Fruit fly (Drosophila melanogaster) whole organism, embryonic: ENCODE measurements around the gene CG7611.
A peak's percentile ranks its signal among the peaks of the same experiment; 100 is the strongest.

Experiments used
- ATbp ChIP-seq: fragments of 200-800 bp; sonication (Bioruptor generic); optimal IDR thresholded peaks from 2 replicates; lab custom pipeline; 2017; ENCODE audit warnings: missing biosample characterization, mild to moderate bottlenecking, missing genetic modification characterization, missing genetic modification reagents
- Antp ChIP-seq: fragments of 200-800 bp; sonication (Bioruptor generic); optimal IDR thresholded peaks from 3 replicates; lab custom pipeline; 2016; ENCODE audit warnings: missing biosample characterization, missing genetic modification characterization
- Atf3 ChIP-seq: fragments of 200-800 bp; sonication (Bioruptor generic); optimal IDR thresholded peaks from 3 replicates; lab custom pipeline; 2016; ENCODE audit warnings: missing biosample characterization, missing genetic modification characterization
- CG11085 ChIP-seq: fragments of 200-800 bp; sonication (Bioruptor generic); IDR thresholded peaks from 2 replicates; pipeline ENCODE4 v1.3.6; 2022; ENCODE audit warnings: missing biosample characterization, missing genetic modification characterization
- CG13775 ChIP-seq: fragments of 200-800 bp; sonication (Bioruptor generic); optimal IDR thresholded peaks from 3 replicates; lab custom pipeline; 2017; ENCODE audit warnings: missing biosample characterization, mild to moderate bottlenecking, missing genetic modification characterization
- CG15696 ChIP-seq: fragments of 200-800 bp; sonication (Bioruptor generic); optimal IDR thresholded peaks from 2 replicates; lab custom pipeline; 2019; ENCODE audit warnings: missing biosample characterization, mild to moderate bottlenecking, missing genetic modification characterization, moderate library complexity
- CG17802 ChIP-seq: fragments of 200-800 bp; sonication (Bioruptor generic); optimal IDR thresholded peaks from 2 replicates; lab custom pipeline; 2018; ENCODE audit warnings: missing biosample characterization, mild to moderate bottlenecking, missing genetic modification characterization, moderate library complexity
- CG2129 ChIP-seq: fragments of 200-800 bp; sonication (Bioruptor generic); IDR thresholded peaks from 2 replicates; pipeline ENCODE4 v1.3.6; 2022; ENCODE audit warnings: missing biosample characterization, missing genetic modification characterization; ENCODE audit not compliant: partially characterized antibody
- CG30020 ChIP-seq: fragments of 200-800 bp; optimal IDR thresholded peaks from 2 replicates; lab custom pipeline; 2019; ENCODE audit warnings: missing biosample characterization, mild to moderate bottlenecking, missing genetic modification characterization, moderate library complexity
- CG31224 ChIP-seq: fragments of 200-800 bp; sonication (Bioruptor generic); IDR thresholded peaks from 2 replicates; pipeline ENCODE4 v1.3.6; 2022; ENCODE audit warnings: missing biosample characterization, missing genetic modification characterization
- CG32532 ChIP-seq: fragments of 200-800 bp; sonication (Bioruptor generic); IDR thresholded peaks from 2 replicates; pipeline ENCODE4 v1.3.6; 2022; ENCODE audit warnings: missing biosample characterization, missing genetic modification characterization
- CG3407 ChIP-seq: fragments of 200-800 bp; sonication (Bioruptor generic); optimal IDR thresholded peaks from 2 replicates; lab custom pipeline; 2018; ENCODE audit warnings: missing biosample characterization, mild to moderate bottlenecking, missing genetic modification characterization
- CG34376 ChIP-seq: fragments of 200-800 bp; sonication (Bioruptor generic); optimal IDR thresholded peaks from 2 replicates; lab custom pipeline; 2018; ENCODE audit warnings: missing biosample characterization, mild to moderate bottlenecking, missing genetic modification characterization
- CG4854 ChIP-seq: fragments of 200-800 bp; sonication (Bioruptor generic); optimal IDR thresholded peaks from 2 replicates; lab custom pipeline; 2016; ENCODE audit warnings: missing biosample characterization, missing genetic modification characterization, inconsistent platforms
- CG7357 ChIP-seq: fragments of 200-800 bp; sonication (Bioruptor generic); IDR thresholded peaks from 3 replicates; pipeline ENCODE4 v1.3.6; 2022; ENCODE audit warnings: missing biosample characterization, missing genetic modification characterization
- CHES-1-like ChIP-seq: fragments of 200-800 bp; sonication (Bioruptor generic); optimal IDR thresholded peaks from 2 replicates; lab custom pipeline; 2016; ENCODE audit warnings: missing biosample characterization, missing genetic modification characterization
- CTCF ChIP-seq: fragments of 200-800 bp; sonication (Bioruptor generic); optimal IDR thresholded peaks from 2 replicates; lab custom pipeline; 2017; ENCODE audit warnings: missing biosample characterization, mild to moderate bottlenecking, missing genetic modification characterization, moderate library complexity
- Dfd ChIP-seq, 2 experiments: fragments of >200 bp; optimal IDR thresholded peaks; 2 replicates each; lab custom pipeline; 2017; ENCODE audit warnings: missing biosample characterization in 2 of 2, missing genetic modification characterization in 2 of 2
- Dip2 ChIP-seq: fragments of 200-800 bp; sonication (Bioruptor generic); IDR thresholded peaks from 2 replicates; pipeline ENCODE4 v1.3.6; 2022; ENCODE audit warnings: missing biosample characterization, missing genetic modification characterization
- Dp ChIP-seq: fragments of 200-800 bp; sonication (Bioruptor generic); optimal IDR thresholded peaks from 2 replicates; lab custom pipeline; 2018; ENCODE audit warnings: missing biosample characterization, mild to moderate bottlenecking, missing genetic modification characterization, moderate library complexity
- Gug ChIP-seq: fragments of 200-800 bp; sonication (Bioruptor generic); IDR thresholded peaks from 4 replicates; pipeline ENCODE4 v1.3.6; 2022; ENCODE audit warnings: missing biosample characterization, missing genetic modification characterization
- H15 ChIP-seq: fragments of 200-800 bp; sonication (Bioruptor generic); IDR thresholded peaks from 3 replicates; pipeline ENCODE4 v1.3.6; 2022; ENCODE audit warnings: missing biosample characterization, missing genetic modification characterization
- Hr78 ChIP-seq, 2 experiments: fragments of 200-800 bp in 1 of 2; fragments of >200 bp in 1 of 2; sonication (Bioruptor generic) in 1 of 2; optimal IDR thresholded peaks; 2 replicates each; lab custom pipeline; 2017 to 2019; ENCODE audit warnings: missing biosample characterization in 2 of 2, missing genetic modification characterization in 2 of 2, mild to moderate bottlenecking in 1 of 2, moderate library complexity in 1 of 2
- MESR4 ChIP-seq: fragments of 200-800 bp; sonication (Bioruptor generic); optimal IDR thresholded peaks from 2 replicates; lab custom pipeline; 2018; ENCODE audit warnings: missing biosample characterization, mild to moderate bottlenecking, missing genetic modification characterization, moderate library complexity
- MTF-1 ChIP-seq: fragments of 200-800 bp; sonication (Bioruptor generic); optimal IDR thresholded peaks from 2 replicates; lab custom pipeline; 2018; ENCODE audit warnings: missing biosample characterization, mild to moderate bottlenecking, missing genetic modification characterization, borderline replicate concordance
- Nf-YA ChIP-seq: fragments of 200-800 bp; sonication (Bioruptor generic); IDR thresholded peaks from 2 replicates; pipeline ENCODE4 v1.3.6; 2022; ENCODE audit warnings: missing biosample characterization, missing genetic modification characterization
- Nf-YB ChIP-seq: fragments of 200-800 bp; sonication (Bioruptor generic); optimal IDR thresholded peaks from 3 replicates; lab custom pipeline; 2019; ENCODE audit warnings: missing biosample characterization, mild to moderate bottlenecking, missing genetic modification characterization, moderate library complexity
- Sin3A ChIP-seq: fragments of >200 bp; optimal IDR thresholded peaks from 2 replicates; lab custom pipeline; 2018
- Stat92E ChIP-seq, 3 experiments: fragments of >200 bp in 2 of 3; fragments of 200-800 bp in 1 of 3; sonication (Bioruptor generic) in 1 of 3; optimal IDR thresholded peaks; 2 replicates each; lab custom pipeline; 2017 to 2019; ENCODE audit warnings: missing biosample characterization in 3 of 3, missing genetic modification characterization in 3 of 3, mild to moderate bottlenecking in 1 of 3, moderate library complexity in 1 of 3
- Vsx1 ChIP-seq: fragments of 200-800 bp; sonication (Bioruptor generic); optimal IDR thresholded peaks from 2 replicates; lab custom pipeline; 2017; ENCODE audit warnings: missing biosample characterization, mild to moderate bottlenecking, missing genetic modification characterization, missing genetic modification reagents
- cato ChIP-seq: fragments of 200-800 bp; sonication (Bioruptor generic); optimal IDR thresholded peaks from 2 replicates; lab custom pipeline; 2016; ENCODE audit warnings: missing biosample characterization, missing genetic modification characterization, borderline replicate concordance
- cg ChIP-seq: fragments of 200-800 bp; sonication (Bioruptor generic); optimal IDR thresholded peaks from 3 replicates; lab custom pipeline; 2019; ENCODE audit warnings: missing biosample characterization, mild to moderate bottlenecking, missing genetic modification characterization, moderate library complexity
- crc ChIP-seq: fragments of 200-800 bp; sonication (Bioruptor generic); optimal IDR thresholded peaks from 2 replicates; lab custom pipeline; 2016; ENCODE audit warnings: missing biosample characterization, missing genetic modification characterization
- disco-r ChIP-seq: fragments of 200-800 bp; sonication (Bioruptor generic); optimal IDR thresholded peaks from 2 replicates; lab custom pipeline; 2016; ENCODE audit warnings: missing biosample characterization, missing genetic modification characterization
- esg ChIP-seq: fragments of 200-800 bp; sonication (Bioruptor generic); conservative IDR thresholded peaks from 2 replicates; pipeline ENCODE4 v1.3.6; 2022; ENCODE audit warnings: missing biosample characterization, missing genetic modification characterization
- gcm ChIP-seq: fragments of 200-800 bp; sonication (Bioruptor generic); optimal IDR thresholded peaks from 2 replicates; lab custom pipeline; 2019; ENCODE audit warnings: missing biosample characterization, mild to moderate bottlenecking, missing genetic modification characterization, moderate library complexity
- hkb ChIP-seq, 2 experiments: fragments of 200-800 bp in 1 of 2; fragments of >200 bp in 1 of 2; sonication (Bioruptor generic) in 1 of 2; IDR thresholded peaks in 1 of 2; optimal IDR thresholded peaks in 1 of 2; 2 replicates each; pipeline versions ENCODE4 v1.3.6 to Lab custom; 2017 to 2022; ENCODE audit warnings: missing biosample characterization in 1 of 2, missing genetic modification characterization in 1 of 2
- inv ChIP-seq: fragments of 200-800 bp; sonication (Bioruptor generic); IDR thresholded peaks from 2 replicates; pipeline ENCODE4 v1.3.6; 2022; ENCODE audit warnings: missing biosample characterization, missing genetic modification characterization; ENCODE audit not compliant: partially characterized antibody
- lilli ChIP-seq: fragments of 200-800 bp; sonication (Bioruptor generic); optimal IDR thresholded peaks from 3 replicates; lab custom pipeline; 2016; ENCODE audit warnings: missing biosample characterization, missing genetic modification characterization
- mirr ChIP-seq: fragments of 200-800 bp; sonication (Bioruptor generic); optimal IDR thresholded peaks from 3 replicates; lab custom pipeline; 2018; ENCODE audit warnings: missing biosample characterization, mild to moderate bottlenecking, missing genetic modification characterization
- nerfin-1 ChIP-seq: fragments of 200-800 bp; sonication (Bioruptor generic); optimal IDR thresholded peaks from 3 replicates; lab custom pipeline; 2019; ENCODE audit warnings: missing biosample characterization, mild to moderate bottlenecking, missing genetic modification characterization, moderate library complexity
- peb ChIP-seq: fragments of 200-800 bp; sonication (Bioruptor generic); IDR thresholded peaks from 2 replicates; pipeline ENCODE4 v1.3.6; 2022; ENCODE audit warnings: missing biosample characterization, missing genetic modification characterization
- prd ChIP-seq, 3 experiments: fragments of >200 bp in 2 of 3; fragments of 200-800 bp in 1 of 3; sonication (Bioruptor generic) in 1 of 3; optimal IDR thresholded peaks in 2 of 3; IDR thresholded peaks in 1 of 3; 2 replicates in 2 of 3; 3 replicates in 1 of 3; pipeline versions ENCODE4 v1.3.6 to Lab custom; 2017 to 2022; ENCODE audit warnings: missing biosample characterization in 1 of 3, missing genetic modification characterization in 1 of 3
- rib ChIP-seq: fragments of 200-800 bp; sonication (Bioruptor generic); IDR thresholded peaks from 2 replicates; pipeline ENCODE4 v1.3.6; 2022; ENCODE audit warnings: missing biosample characterization, missing genetic modification characterization
- sima ChIP-seq: fragments of 200-800 bp; sonication (Bioruptor generic); optimal IDR thresholded peaks from 2 replicates; lab custom pipeline; 2016; ENCODE audit warnings: missing biosample characterization, missing genetic modification characterization
- so ChIP-seq: fragments of 200-800 bp; sonication (Bioruptor generic); IDR thresholded peaks from 3 replicates; pipeline ENCODE4 v1.3.6; 2022; ENCODE audit warnings: missing biosample characterization, missing genetic modification characterization

CG7611 gene

DNA sequence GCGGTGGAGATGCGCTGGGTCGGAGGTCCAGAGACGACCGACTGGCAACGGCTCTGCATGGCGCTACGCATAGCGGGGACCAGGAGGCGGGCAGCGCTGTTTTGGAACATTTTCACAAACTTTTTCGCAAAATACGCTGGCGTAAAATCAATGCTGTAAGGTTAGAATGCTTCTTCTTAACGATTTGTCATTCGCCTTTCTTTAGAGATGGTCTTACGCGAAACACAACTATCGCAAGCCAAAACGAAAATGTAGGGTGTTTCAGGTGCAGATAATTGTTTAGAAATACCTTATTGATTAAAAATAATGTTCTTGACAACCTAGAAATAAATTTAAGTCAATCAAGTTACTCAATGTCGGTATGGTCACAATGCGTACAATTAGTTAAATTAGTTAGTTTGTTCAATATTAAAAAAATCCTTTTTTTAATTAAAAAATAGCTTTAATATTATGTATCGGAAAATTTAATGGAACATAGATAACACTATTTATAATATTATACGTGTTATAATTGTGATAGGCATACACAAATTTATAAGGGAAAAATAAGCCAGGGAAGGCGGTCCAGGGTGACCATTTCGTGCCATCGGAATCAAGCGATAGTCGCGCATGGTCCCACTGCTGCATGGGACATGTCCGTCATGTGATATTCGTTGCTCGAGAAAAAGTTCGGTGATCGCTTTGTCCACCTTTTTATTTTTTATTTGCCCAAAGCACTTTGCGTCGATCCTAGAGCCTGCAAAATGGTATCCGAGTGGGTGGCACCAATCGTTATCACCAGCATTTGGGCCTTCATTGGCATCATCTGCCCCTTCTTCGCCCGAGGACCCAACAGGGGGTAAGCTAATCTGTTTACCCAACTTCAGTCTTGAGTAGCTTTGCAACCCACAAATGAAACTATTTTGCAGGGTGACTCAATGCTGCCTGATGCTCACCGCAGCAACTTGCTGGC is 16.5 kb downstream of the CG7611 start, which contains the start of the genes COX8 and VhaM9.7-b (continued):
- TF ChIP-seq CG2129 (no peak; the same call in 1 of the 2 replicates), CG13775 (GFP tag; lab: Kevin White, UChicago) (peak; percentile 76), CG17802 (tag; lab: Kevin White, UChicago) (no peak), Antp (peak; percentile 46), lilli (GFP tag; lab: Kevin White, UChicago) (peak; percentile 80), MESR4 (peak; percentile 97), hkb (optimal IDR thresholded peaks at IDR 0.05; lab: Kevin White, UChicago) (no peak), hkb (GFP tag; IDR thresholded peaks at IDR 0.05; lab: Robert Waterston, UW) (peak; percentile 27; the same call in 1 of the 2 replicates), prd (optimal IDR thresholded peaks at IDR 0.05; lab: Kevin White, UChicago) (no peak), prd (GFP tag; IDR thresholded peaks at IDR 0.05; lab: Robert Waterston, UW) (peak; percentile 78; the same call in 2 of the 3 replicates), CG32532 (GFP tag; lab: Robert Waterston, UW) (peak; percentile 70; the same call in 1 of the 2 replicates), crc (GFP tag; lab: Kevin White, UChicago) (no peak), disco-r (GFP tag; lab: Kevin White, UChicago) (no peak), CG34376 (GFP tag; lab: Kevin White, UChicago) (peak; percentile 27), CG30020 (peak; percentile 75), CG7357 (GFP tag; lab: Robert Waterston, UW) (no peak), Sin3A (lab: Kevin White, UChicago) (peak; percentile 73), CG15696 (tag; lab: Kevin White, UChicago) (peak; percentile 43), gcm (no peak), mirr (GFP tag; lab: Kevin White, UChicago) (no peak), MTF-1 (no peak), so (GFP tag; lab: Robert Waterston, UW) (no peak), Dfd (GFP tag; optimal IDR thresholded peaks at IDR 0.05; lab: Kevin White, UChicago) (no peak), CTCF (GFP tag; lab: Kevin White, UChicago) (no peak), Nf-YB (GFP tag; lab: Kevin White, UChicago) (no peak), cato (GFP tag; lab: Kevin White, UChicago) (no peak), cg (no peak), CG3407 (no peak), Stat92E (GFP tag; optimal IDR thresholded peaks at IDR 0.05; lab: Kevin White, UChicago) (no peak), CG31224 (GFP tag; lab: Robert Waterston, UW) (peak; percentile 8; the same call in 1 of the 2 replicates), Gug (peak; percentile 58; the same call in 2 of the 4 replicates), CHES-1-like (peak; percentile 48), Dip2 (GFP tag; lab: Robert Waterston, UW) (no peak), ATbp (no peak), nerfin-1 (tag; lab: Kevin White, UChicago) (no peak), Atf3 (GFP tag; lab: Kevin White, UChicago) (no peak), Dp (GFP tag; lab: Kevin White, UChicago) (no peak), esg (GFP tag; lab: Robert Waterston, UW) (peak; percentile 64), Vsx1 (GFP tag; lab: Kevin White, UChicago) (no peak), Hr78 (GFP tag; optimal IDR thresholded peaks at IDR 0.05; lab: Kevin White, UChicago) (no peak), sima (no peak), H15 (GFP tag; lab: Robert Waterston, UW) (no peak), rib (GFP tag; lab: Robert Waterston, UW) (0 out of 2 replicates have a peak, but pooled peaks have one; percentile 10), peb (GFP tag; lab: Robert Waterston, UW) (no peak), CG11085 (no peak; the same call in none of the 2 replicates), CG4854 (GFP tag; lab: Kevin White, UChicago) (no peak), inv (peak; percentile 65; the same call in 1 of the 2 replicates), Nf-YA (no peak)
